Worm (Caenorhabditis elegans): ENCODE results near the gene fbxa-214.

DNA sequence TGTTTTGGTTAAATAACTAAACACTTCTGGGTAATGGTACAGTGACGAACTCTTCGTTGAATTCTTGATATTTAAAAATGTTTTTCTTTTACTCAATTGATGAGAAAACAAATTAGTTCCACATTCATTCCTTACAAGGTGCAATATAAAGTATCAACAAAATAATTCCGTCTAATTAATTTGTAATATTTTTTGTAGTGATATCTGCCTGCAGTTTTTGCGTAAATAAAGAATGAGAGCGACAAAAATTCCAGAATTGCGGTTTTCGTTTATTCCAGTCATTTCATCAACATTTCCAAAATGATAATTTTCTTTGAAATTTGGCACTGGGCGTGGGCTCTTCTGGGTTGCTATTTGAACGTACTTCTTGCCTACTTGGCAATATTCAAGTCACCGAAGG lies 14.6 kb downstream of the fbxa-214 start, which contains the start of gene srd-20:
- TF ChIP-seq med-1 (GFP tag; optimal IDR thresholded peaks at IDR 0.05; ENCODE audit: insufficient read depth) (no peak), T22C8.4 (GFP tag; IDR thresholded peaks at IDR 0.05) (no peak), flt-1 (GFP tag; IDR thresholded peaks at IDR 0.05) (no peak)
